Fruit fly (Drosophila melanogaster) whole organism, embryonic: ENCODE measurements around the gene Trmt6.

ENCODE experiments used
- B-H2 ChIP-seq: fragments of 200-800 bp; sonication (Bioruptor generic); optimal IDR thresholded peaks from 2 replicates; lab custom pipeline; 2018; ENCODE audit warnings: missing biosample characterization, mild to moderate bottlenecking, missing genetic modification characterization
- CG10267 ChIP-seq: fragments of 200-800 bp; sonication (Bioruptor generic); optimal IDR thresholded peaks from 2 replicates; lab custom pipeline; 2018; ENCODE audit warnings: missing biosample characterization, mild to moderate bottlenecking, missing genetic modification characterization, moderate library complexity
- CG10431 ChIP-seq: fragments of 200-800 bp; sonication (Bioruptor generic); optimal IDR thresholded peaks from 3 replicates; lab custom pipeline; 2018; ENCODE audit warnings: missing biosample characterization, mild to moderate bottlenecking, missing genetic modification characterization
- CG11456 ChIP-seq: fragments of 200-800 bp; sonication (Bioruptor generic); IDR thresholded peaks from 3 replicates; pipeline ENCODE4 v1.3.6; 2022; ENCODE audit warnings: missing biosample characterization, missing genetic modification characterization
- CG14050 ChIP-seq: fragments of 200-800 bp; sonication (Bioruptor generic); IDR thresholded peaks from 3 replicates; pipeline ENCODE4 v1.3.6; 2022; ENCODE audit warnings: missing biosample characterization, missing genetic modification characterization
- CG14667 ChIP-seq: fragments of 200-800 bp; sonication (Bioruptor generic); IDR thresholded peaks from 2 replicates; pipeline ENCODE4 v1.3.6; 2022; ENCODE audit warnings: missing biosample characterization, missing genetic modification characterization
- CG14710 ChIP-seq: fragments of 200-800 bp; sonication (Bioruptor generic); optimal IDR thresholded peaks from 3 replicates; lab custom pipeline; 2019; ENCODE audit warnings: missing biosample characterization, mild to moderate bottlenecking, missing genetic modification characterization, moderate library complexity
- CG31224 ChIP-seq: fragments of 200-800 bp; sonication (Bioruptor generic); IDR thresholded peaks from 2 replicates; pipeline ENCODE4 v1.3.6; 2022; ENCODE audit warnings: missing biosample characterization, missing genetic modification characterization
- CG31441 ChIP-seq: fragments of 200-800 bp; sonication (Bioruptor generic); IDR thresholded peaks from 2 replicates; pipeline ENCODE4 v1.3.6; 2022; ENCODE audit warnings: missing biosample characterization, missing genetic modification characterization
- CG4424 ChIP-seq: fragments of 200-800 bp; sonication (Bioruptor generic); optimal IDR thresholded peaks from 3 replicates; lab custom pipeline; 2016; ENCODE audit warnings: missing biosample characterization, missing genetic modification characterization
- CG4820 ChIP-seq: fragments of 200-800 bp; sonication (Bioruptor generic); optimal IDR thresholded peaks from 3 replicates; lab custom pipeline; 2016; ENCODE audit warnings: missing biosample characterization, missing genetic modification characterization
- CG5180 ChIP-seq: fragments of 200-800 bp; sonication (Bioruptor generic); optimal IDR thresholded peaks from 3 replicates; lab custom pipeline; 2017; ENCODE audit warnings: missing biosample characterization, missing genetic modification characterization, mild to moderate bottlenecking, moderate library complexity, missing genetic modification reagents
- CG6254 ChIP-seq: fragments of 200-800 bp; sonication (Bioruptor generic); optimal IDR thresholded peaks from 3 replicates; lab custom pipeline; 2017; ENCODE audit warnings: mild to moderate bottlenecking, missing biosample characterization, missing genetic modification reagents, missing genetic modification characterization
- CG6791 ChIP-seq: fragments of 200-800 bp; sonication (Bioruptor generic); IDR thresholded peaks from 3 replicates; pipeline ENCODE4 v1.3.6; 2022; ENCODE audit warnings: missing biosample characterization, missing genetic modification characterization; ENCODE audit not compliant: partially characterized antibody
- CG7786 ChIP-seq: fragments of 200-800 bp; sonication (Bioruptor generic); optimal IDR thresholded peaks from 2 replicates; lab custom pipeline; 2016; ENCODE audit warnings: missing biosample characterization, missing genetic modification characterization
- CG7987 ChIP-seq: fragments of 200-800 bp; sonication (Bioruptor generic); optimal IDR thresholded peaks from 2 replicates; lab custom pipeline; 2018; ENCODE audit warnings: missing biosample characterization, mild to moderate bottlenecking, missing genetic modification characterization, moderate library complexity
- CG8478 ChIP-seq: fragments of >200 bp; optimal IDR thresholded peaks from 2 replicates; lab custom pipeline; 2018
- CkIIα-i1 ChIP-seq: fragments of 200-800 bp; sonication (Bioruptor generic); IDR thresholded peaks from 2 replicates; pipeline ENCODE4 v1.3.6; 2022; ENCODE audit warnings: missing biosample characterization, missing genetic modification characterization
- D ChIP-seq, 2 experiments: fragments of 200-800 bp in 1 of 2; fragments of >200 bp in 1 of 2; sonication (Bioruptor generic) in 1 of 2; optimal IDR thresholded peaks; 2 replicates in 1 of 2; 3 replicates in 1 of 2; lab custom pipeline; 2017; ENCODE audit warnings: mild to moderate bottlenecking in 1 of 2, missing biosample characterization in 1 of 2, missing genetic modification characterization in 1 of 2, missing genetic modification reagents in 1 of 2
- D19B ChIP-seq: fragments of 200-800 bp; sonication (Bioruptor generic); optimal IDR thresholded peaks from 2 replicates; lab custom pipeline; 2017; ENCODE audit warnings: missing biosample characterization, mild to moderate bottlenecking, missing genetic modification characterization
- Eip74EF ChIP-seq, 2 experiments: fragments of 200-800 bp in 1 of 2; fragments of >200 bp in 1 of 2; sonication (Bioruptor generic) in 1 of 2; optimal IDR thresholded peaks; 2 replicates each; lab custom pipeline; 2017 to 2019; ENCODE audit warnings: missing biosample characterization in 2 of 2, missing genetic modification characterization in 2 of 2, mild to moderate bottlenecking in 1 of 2, moderate library complexity in 1 of 2
- Ets65A ChIP-seq: fragments of 200-800 bp; sonication (Bioruptor generic); peaks from one replicate; lab custom pipeline; 2016; ENCODE audit warnings: missing biosample characterization, missing genetic modification characterization
- Gug ChIP-seq: fragments of 200-800 bp; sonication (Bioruptor generic); IDR thresholded peaks from 4 replicates; pipeline ENCODE4 v1.3.6; 2022; ENCODE audit warnings: missing biosample characterization, missing genetic modification characterization
- Lim3 ChIP-seq: fragments of 200-800 bp; sonication (Bioruptor generic); IDR thresholded peaks from 2 replicates; pipeline ENCODE4 v1.3.6; 2022; ENCODE audit warnings: missing biosample characterization, missing genetic modification characterization
- MBD-R2 ChIP-seq: fragments of 200-800 bp; sonication (Bioruptor generic); IDR thresholded peaks from 2 replicates; pipeline ENCODE4 v1.3.6; 2022; ENCODE audit warnings: missing biosample characterization, missing genetic modification characterization
- Meics ChIP-seq: fragments of 200-800 bp; sonication (Bioruptor generic); optimal IDR thresholded peaks from 2 replicates; lab custom pipeline; 2017; ENCODE audit warnings: missing biosample characterization, mild to moderate bottlenecking, missing genetic modification characterization
- NFAT ChIP-seq: fragments of 200-800 bp; sonication (Bioruptor generic); IDR thresholded peaks from 2 replicates; pipeline ENCODE4 v1.3.6; 2022; ENCODE audit warnings: missing biosample characterization, missing genetic modification characterization
- NK7.1 ChIP-seq: fragments of 200-800 bp; sonication (Bioruptor generic); optimal IDR thresholded peaks from 3 replicates; lab custom pipeline; 2016; ENCODE audit warnings: missing biosample characterization, missing genetic modification characterization
- Taf1 ChIP-seq: fragments of 200-800 bp; sonication (Bioruptor generic); IDR thresholded peaks from 2 replicates; pipeline ENCODE4 v1.3.6; 2022; ENCODE audit warnings: missing biosample characterization, missing genetic modification characterization
- chinmo ChIP-seq: fragments of 200-800 bp; sonication (Bioruptor generic); IDR thresholded peaks from 4 replicates; pipeline ENCODE4 v1.3.6; 2022; ENCODE audit warnings: missing biosample characterization, missing genetic modification characterization; ENCODE audit not compliant: partially characterized antibody
- crp ChIP-seq, 2 experiments: fragments of 200-800 bp; sonication (Bioruptor generic); optimal IDR thresholded peaks; 2 replicates in 1 of 2; 3 replicates in 1 of 2; lab custom pipeline; 2017; ENCODE audit warnings: missing biosample characterization in 2 of 2, missing genetic modification characterization in 2 of 2, mild to moderate bottlenecking in 1 of 2, moderate library complexity in 1 of 2
- ewg ChIP-seq: fragments of 200-800 bp; sonication (Bioruptor generic); optimal IDR thresholded peaks from 3 replicates; lab custom pipeline; 2017; ENCODE audit warnings: mild to moderate bottlenecking, missing biosample characterization, missing genetic modification reagents, missing genetic modification characterization
- fd3F ChIP-seq: fragments of 200-800 bp; sonication (Bioruptor generic); optimal IDR thresholded peaks from 2 replicates; lab custom pipeline; 2018; ENCODE audit warnings: missing biosample characterization, mild to moderate bottlenecking, missing genetic modification characterization, moderate library complexity
- gem ChIP-seq: fragments of 200-800 bp; sonication (Bioruptor generic); optimal IDR thresholded peaks from 2 replicates; lab custom pipeline; 2019; ENCODE audit warnings: missing biosample characterization, mild to moderate bottlenecking, missing genetic modification characterization, moderate library complexity
- jumu ChIP-seq: fragments of 200-800 bp; sonication (Bioruptor generic); optimal IDR thresholded peaks from 3 replicates; lab custom pipeline; 2016; ENCODE audit warnings: missing biosample characterization, missing genetic modification characterization
- nerfin-2 ChIP-seq: fragments of 200-800 bp; sonication (Bioruptor generic); IDR thresholded peaks from 2 replicates; pipeline ENCODE4 v1.3.6; 2022; ENCODE audit warnings: missing biosample characterization, missing genetic modification characterization; ENCODE audit not compliant: partially characterized antibody
- pan ChIP-seq, 4 experiments: fragments of >200 bp in 3 of 4; fragments of 200-800 bp in 1 of 4; sonication (Bioruptor generic) in 1 of 4; optimal IDR thresholded peaks in 3 of 4; IDR thresholded peaks in 1 of 4; 2 replicates each; pipeline versions ENCODE4 v1.3.6 to Lab custom; 2017 to 2022; ENCODE audit warnings: missing biosample characterization in 2 of 4, missing genetic modification characterization in 2 of 4, mixed read lengths in 1 of 4
- pho ChIP-seq: fragments of 200-800 bp; sonication (Bioruptor generic); optimal IDR thresholded peaks from 2 replicates; lab custom pipeline; 2016; ENCODE audit warnings: missing biosample characterization, missing genetic modification characterization
- pzg ChIP-seq: fragments of 200-800 bp; sonication (Bioruptor generic); optimal IDR thresholded peaks from 3 replicates; lab custom pipeline; 2018; ENCODE audit warnings: missing biosample characterization, mild to moderate bottlenecking, missing genetic modification characterization, moderate library complexity
- run ChIP-seq: fragments of 200-800 bp; sonication (Bioruptor generic); optimal IDR thresholded peaks from 3 replicates; lab custom pipeline; 2018; ENCODE audit warnings: missing biosample characterization, mild to moderate bottlenecking, missing genetic modification characterization
- sna ChIP-seq: fragments of 200-800 bp; sonication (Bioruptor generic); IDR thresholded peaks from 2 replicates; pipeline ENCODE4 v1.3.6; 2022; ENCODE audit warnings: missing biosample characterization, missing genetic modification characterization; ENCODE audit not compliant: partially characterized antibody
- stc ChIP-seq: fragments of 200-800 bp; sonication (Bioruptor generic); IDR thresholded peaks from 2 replicates; pipeline ENCODE4 v1.3.6; 2022; ENCODE audit warnings: missing biosample characterization, missing genetic modification characterization
- stwl ChIP-seq: fragments of 200-800 bp; sonication (Bioruptor generic); optimal IDR thresholded peaks from 3 replicates; lab custom pipeline; 2018; ENCODE audit warnings: missing biosample characterization, mild to moderate bottlenecking, missing genetic modification characterization, moderate library complexity
- unc-4 ChIP-seq: fragments of 200-800 bp; sonication (Bioruptor generic); IDR thresholded peaks from 2 replicates; pipeline ENCODE4 v1.3.6; 2022; ENCODE audit warnings: missing biosample characterization, missing genetic modification characterization; ENCODE audit not compliant: partially characterized antibody
- vvl ChIP-seq: fragments of 200-800 bp; sonication (Bioruptor generic); IDR thresholded peaks from 2 replicates; pipeline ENCODE4 v1.3.6; 2022; ENCODE audit warnings: missing biosample characterization, missing genetic modification characterization
- zfh2 ChIP-seq: fragments of 200-800 bp; sonication (Bioruptor generic); optimal IDR thresholded peaks from 2 replicates; lab custom pipeline; 2016; ENCODE audit warnings: missing biosample characterization, missing genetic modification characterization

Gene Trmt6

DNA sequence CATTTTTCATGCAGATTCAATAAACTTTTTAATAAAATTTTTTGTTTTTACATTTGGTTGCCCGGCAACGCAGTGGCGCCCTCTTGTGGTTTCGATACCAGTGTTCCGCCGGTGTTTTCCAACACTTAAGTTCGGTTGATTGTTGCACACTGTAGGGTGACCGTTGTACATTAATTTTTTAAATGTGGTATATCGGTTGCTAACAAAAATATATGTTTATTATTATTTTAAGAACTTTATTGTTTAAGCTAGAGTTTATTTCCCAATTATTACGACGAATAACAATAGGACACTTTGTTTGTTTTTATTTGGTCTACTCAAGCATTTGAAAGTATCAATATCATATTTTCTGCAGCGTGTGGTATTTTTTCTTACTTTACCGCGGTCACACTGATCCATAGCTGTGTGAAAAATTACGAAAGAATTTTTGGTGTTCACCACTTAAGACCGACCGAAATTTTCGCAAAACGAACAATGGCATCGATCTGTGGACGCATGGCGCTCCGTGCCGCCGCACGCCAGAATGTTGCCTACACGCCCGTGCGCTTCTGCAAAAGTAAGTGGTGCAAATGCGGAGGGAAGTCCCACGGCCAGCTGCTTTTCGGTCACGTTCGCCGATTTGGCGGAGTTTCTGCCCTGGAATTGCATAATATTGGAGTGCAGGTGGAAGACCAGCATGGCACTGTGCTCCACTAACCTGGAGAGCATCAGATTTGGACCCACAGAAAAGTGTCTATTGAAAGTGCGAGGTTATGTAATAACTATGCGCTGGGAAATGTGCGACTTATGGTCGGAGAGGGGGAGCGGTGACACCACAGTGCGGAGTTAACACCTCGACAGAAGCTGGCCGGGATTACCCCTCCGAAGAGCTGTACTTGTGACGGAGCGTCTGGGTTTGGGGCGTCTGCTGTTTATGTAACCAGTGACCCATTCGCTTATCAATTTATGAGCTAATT is 4.4 kb downstream of the Trmt6 start, which contains the start of the genes IFT52 and COX5B (continued):
- no peak for TF ChIP-seq zfh2 (GFP tag; lab: Kevin White, UChicago)
- TF ChIP-seq Eip74EF (GFP tag; optimal IDR thresholded peaks at IDR 0.05; lab: Kevin White, UChicago), result no peak
- peak; percentile 75 for TF ChIP-seq CG4424 (GFP tag; lab: Kevin White, UChicago)
- TF ChIP-seq Gug, result peak; percentile 60; the same call in 2 of the 4 replicates
- peak; percentile 35; the same call in 1 of the 3 replicates for TF ChIP-seq CG14050 (GFP tag; lab: Robert Waterston, UW)
- peak in 1 of 2 experiments; percentile 28 for TF ChIP-seq crp (GFP tag; optimal IDR thresholded peaks at IDR 0.05; lab: Kevin White, UChicago)
- TF ChIP-seq CG7987 (GFP tag; lab: Kevin White, UChicago), result peak; percentile 57
- TF ChIP-seq pzg (GFP tag; lab: Kevin White, UChicago), result peak; percentile 90
- peak; percentile 45 for TF ChIP-seq fd3F (GFP tag; lab: Kevin White, UChicago)
- TF ChIP-seq stwl (tag; lab: Kevin White, UChicago), result peak; percentile 95
- no peak for TF ChIP-seq CkIIα-i1 (GFP tag; lab: Robert Waterston, UW)
- no peak for TF ChIP-seq pan (optimal IDR thresholded peaks at IDR 0.05; lab: Kevin White, UChicago)
- TF ChIP-seq pan (GFP tag; optimal IDR thresholded peaks at IDR 0.05 in 1 of 2, IDR thresholded peaks at IDR 0.05 in 1 of 2), result peak in 1 of 2 experiments; percentile 37
- no peak for TF ChIP-seq D (optimal IDR thresholded peaks at IDR 0.05; lab: Kevin White, UChicago)
- TF ChIP-seq D (GFP tag; optimal IDR thresholded peaks at IDR 0.05; lab: Kevin White, UChicago), result no peak
- no peak for TF ChIP-seq CG10431 (GFP tag; lab: Kevin White, UChicago)
- TF ChIP-seq vvl, result peak; percentile 81
- peak; percentile 92 for TF ChIP-seq CG11456 (GFP tag; lab: Robert Waterston, UW)
- TF ChIP-seq CG31441 (GFP tag; lab: Robert Waterston, UW), result peak; percentile 61
- peak; percentile 3 for TF ChIP-seq ewg (GFP tag; lab: Kevin White, UChicago)
- TF ChIP-seq nerfin-2 (GFP tag; lab: Robert Waterston, UW), result no peak
- peak; percentile 80 for TF ChIP-seq CG6254 (GFP tag; lab: Kevin White, UChicago)
- TF ChIP-seq NK7.1 (GFP tag; lab: Kevin White, UChicago), result peak; percentile 37
- peak; percentile 81 for TF ChIP-seq NFAT (GFP tag; lab: Robert Waterston, UW)
- peak; percentile 50 for TF ChIP-seq pho (GFP tag; lab: Kevin White, UChicago)
- TF ChIP-seq CG14667 (GFP tag; lab: Robert Waterston, UW), result peak; percentile 42
- TF ChIP-seq MBD-R2 (GFP tag; lab: Robert Waterston, UW), result peak; percentile 65
- TF ChIP-seq CG8478 (lab: Kevin White, UChicago), result no peak
- peak; percentile 98 for TF ChIP-seq CG10267
- TF ChIP-seq run, result no peak
- peak; percentile 86 for TF ChIP-seq CG14710 (tag; lab: Kevin White, UChicago)
- TF ChIP-seq CG5180 (GFP tag; lab: Kevin White, UChicago), result no peak
- peak; percentile 21 for TF ChIP-seq gem (tag; lab: Kevin White, UChicago)
- TF ChIP-seq Taf1 (GFP tag; lab: Robert Waterston, UW), result peak; percentile 14; the same call in 1 of the 2 replicates
- TF ChIP-seq Lim3 (GFP tag; lab: Robert Waterston, UW), result no peak
- TF ChIP-seq CG31224 (GFP tag; lab: Robert Waterston, UW), result no peak
- TF ChIP-seq jumu (GFP tag; lab: Kevin White, UChicago), result peak; percentile 77
- TF ChIP-seq Meics, result peak; percentile 62
- TF ChIP-seq CG6791, result peak; percentile 60; the same call in 2 of the 3 replicates
- TF ChIP-seq chinmo (GFP tag; lab: Robert Waterston, UW), result 0 out of 4 replicates have a peak, but pooled peaks have one; percentile 30
- TF ChIP-seq sna, result no peak; the same call in 1 of the 2 replicates
- TF ChIP-seq CG7786 (GFP tag; lab: Kevin White, UChicago), result no peak
- TF ChIP-seq D19B (GFP tag; lab: Kevin White, UChicago), result peak; percentile 29
- TF ChIP-seq B-H2 (GFP tag; lab: Kevin White, UChicago), result peak; percentile 82
- peak; percentile 98 for TF ChIP-seq Ets65A (GFP tag; lab: Kevin White, UChicago)
- TF ChIP-seq CG4820, result peak; percentile 69
- peak; percentile 47; the same call in 1 of the 2 replicates for TF ChIP-seq unc-4 (GFP tag; lab: Robert Waterston, UW)
- no peak for TF ChIP-seq stc (GFP tag; lab: Robert Waterston, UW)
